Worm (Caenorhabditis elegans): Measurements from ENCODE around the gene ZK666.14.

DNA sequence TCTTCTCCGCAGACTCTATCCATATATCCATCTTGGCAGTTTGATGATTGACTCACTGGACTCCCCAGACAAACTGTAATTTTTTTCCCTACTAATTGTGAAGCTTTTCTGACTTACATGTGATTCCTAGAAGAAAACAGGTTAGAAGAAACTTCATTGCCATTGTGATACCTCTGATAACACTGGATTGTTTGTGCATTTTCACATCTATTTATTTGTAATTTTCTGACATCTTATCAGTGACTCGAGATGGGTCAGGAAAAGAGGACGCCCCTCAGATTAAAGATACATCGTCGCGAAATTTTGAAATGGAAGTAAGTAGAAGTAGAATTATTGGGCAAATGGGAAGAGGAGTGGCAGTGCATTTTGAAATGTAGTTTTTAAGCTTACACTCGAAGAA is 4.2 kb upstream of the ZK666.14 start, which contains the start of gene clec-61:
- no peak for TF ChIP-seq chd-7 (tag; optimal IDR thresholded peaks at IDR 0.05)
- no peak for TF ChIP-seq mcd-1 (GFP tag; IDR thresholded peaks at IDR 0.05)
- TF ChIP-seq Y79H2A.3 (GFP tag; conservative IDR thresholded peaks at IDR 0.05), result no peak
- TF ChIP-seq him-1 (tag; optimal IDR thresholded peaks at IDR 0.05), result no peak
- no peak for TF ChIP-seq nfya-1 (tag; optimal IDR thresholded peaks at IDR 0.05; ENCODE audit: borderline replicate concordance, insufficient read depth)
- TF ChIP-seq madf-8 (GFP tag; conservative IDR thresholded peaks at IDR 0.05), result no peak
- TF ChIP-seq cebp-2 (GFP tag; IDR thresholded peaks at IDR 0.05), result no peak
- no peak for TF ChIP-seq ztf-22 (GFP tag; optimal IDR thresholded peaks at IDR 0.05)

Data from whole organism, young adult.